Fruit fly (Drosophila melanogaster): ENCODE measurements around the gene dsb.

The dsb gene

DNA sequence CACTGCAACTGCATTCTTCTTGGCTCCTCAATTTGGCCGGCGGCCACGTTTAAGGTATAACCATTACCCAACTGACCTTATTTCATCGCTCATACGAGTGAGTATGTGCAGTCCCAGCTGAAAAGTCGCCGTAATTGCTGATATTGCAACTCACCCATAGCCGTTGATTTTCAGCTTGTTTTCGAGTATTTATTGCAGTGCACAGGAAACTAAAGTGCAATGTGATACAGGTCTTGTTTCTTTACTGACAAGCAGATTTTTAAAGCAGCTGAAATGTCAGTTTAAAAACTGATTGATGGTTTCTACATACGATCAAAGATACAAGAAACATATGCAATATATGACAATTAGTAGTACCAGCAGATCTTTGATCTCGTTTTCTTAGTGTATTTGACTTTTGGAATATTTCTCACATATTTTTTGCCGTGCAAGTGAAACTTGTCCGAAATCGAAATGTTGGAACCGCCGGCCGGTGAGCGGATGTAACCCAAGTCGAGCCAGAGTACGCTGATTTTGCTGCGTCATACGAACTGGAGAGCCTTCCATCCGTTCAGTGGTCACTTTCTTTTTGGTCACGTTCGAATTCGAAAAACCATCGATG is 22.0 kb downstream of the dsb start:
- TF ChIP-seq CG7928 (GFP tag; optimal IDR thresholded peaks at IDR 0.05) (no peak), repo (GFP tag; optimal IDR thresholded peaks at IDR 0.05) (no peak), org-1 (GFP tag; optimal IDR thresholded peaks at IDR 0.05) (no peak), Blimp-1 (GFP tag; optimal IDR thresholded peaks at IDR 0.05) (peak; percentile 22), vnd (GFP tag; IDR thresholded peaks at IDR 0.05; ENCODE audit: partially characterized antibody) (no peak)

DNA sequence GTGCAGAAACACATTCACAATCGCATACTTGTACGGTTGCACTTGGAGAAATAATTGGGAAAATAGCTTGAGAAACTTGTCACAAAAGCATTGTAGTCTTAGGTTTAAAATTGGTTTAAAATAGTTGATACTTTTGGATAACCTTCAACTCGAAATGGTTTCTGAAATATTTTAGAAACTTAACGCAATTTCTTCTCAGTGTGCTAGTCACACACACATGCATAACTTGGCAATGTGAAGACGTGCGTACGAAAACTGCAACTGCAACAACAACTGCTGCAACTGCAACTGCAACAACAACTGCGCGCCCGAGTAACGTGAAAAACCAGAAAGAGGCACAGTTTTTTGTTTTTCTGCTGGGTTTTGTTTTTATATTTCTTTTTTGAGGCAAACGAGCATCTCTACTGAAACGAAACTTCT is 23.9 kb downstream of the dsb start:
- TF ChIP-seq scrt (GFP tag; optimal IDR thresholded peaks at IDR 0.05) (peak; percentile 48), kay (GFP tag; optimal IDR thresholded peaks at IDR 0.05) (peak; percentile 75), Bteb2 (GFP tag; optimal IDR thresholded peaks at IDR 0.05) (peak; percentile 48), CG18599 (GFP tag; optimal IDR thresholded peaks at IDR 0.05) (peak; percentile 55), tio (GFP tag; optimal IDR thresholded peaks at IDR 0.05) (peak; percentile 77), pb (GFP tag; optimal IDR thresholded peaks at IDR 0.05) (peak; percentile 65), salm (tag; optimal IDR thresholded peaks at IDR 0.05) (peak; percentile 69), CG7357 (GFP tag; IDR thresholded peaks at IDR 0.05) (peak; percentile 51; the same call in 1 of the 3 replicates), jigr1 (GFP tag; IDR thresholded peaks at IDR 0.05) (peak; percentile 56; the same call in 1 of the 3 replicates), CG1529 (GFP tag; optimal IDR thresholded peaks at IDR 0.05) (peak; percentile 81), CG7963 (GFP tag; IDR thresholded peaks at IDR 0.05; ENCODE audit: partially characterized antibody) (no peak), btn (GFP tag; optimal IDR thresholded peaks at IDR 0.05) (peak; percentile 89), Hmx (GFP tag; optimal IDR thresholded peaks at IDR 0.05) (no peak), CG18262 (tag; optimal IDR thresholded peaks at IDR 0.05) (peak; percentile 83), sr (GFP tag; IDR thresholded peaks at IDR 0.05) (peak; percentile 42; the same call in 1 of the 3 replicates), CG8388 (GFP tag; optimal IDR thresholded peaks at IDR 0.05) (peak; percentile 79), CG2712 (tag; optimal IDR thresholded peaks at IDR 0.05) (peak; percentile 91), CG10654 (GFP tag; optimal IDR thresholded peaks at IDR 0.05) (peak; percentile 80), tup (GFP tag; optimal IDR thresholded peaks at IDR 0.05) (no peak), Elba2 (GFP tag; optimal IDR thresholded peaks at IDR 0.05) (peak; percentile 83), nom (GFP tag; optimal IDR thresholded peaks at IDR 0.05) (peak; percentile 94), Sry-β (GFP tag; optimal IDR thresholded peaks at IDR 0.05) (peak; percentile 1), ato (GFP tag; IDR thresholded peaks at IDR 0.05; ENCODE audit: partially characterized antibody) (no peak), CG11085 (GFP tag; IDR thresholded peaks at IDR 0.05) (no peak; the same call in 1 of the 2 replicates), fd64A (GFP tag; optimal IDR thresholded peaks at IDR 0.05) (peak; percentile 73), Ravus (GFP tag; IDR thresholded peaks at IDR 0.05) (peak; percentile 73), en (GFP tag; optimal IDR thresholded peaks at IDR 0.05) (peak; percentile 78), CG14860 (GFP tag; IDR thresholded peaks at IDR 0.05; ENCODE audit: partially characterized antibody) (no peak), CG12659 (GFP tag; optimal IDR thresholded peaks at IDR 0.05) (peak; percentile 66), Bdp1 (GFP tag; optimal IDR thresholded peaks at IDR 0.05) (peak; percentile 70), run (tag; optimal IDR thresholded peaks at IDR 0.05) (peak; percentile 24), CG14710 (tag; optimal IDR thresholded peaks at IDR 0.05) (peak; percentile 87), CG18619 (GFP tag; optimal IDR thresholded peaks at IDR 0.05) (peak; percentile 46), CG12391 (tag; optimal IDR thresholded peaks at IDR 0.05) (peak; percentile 84), lab (GFP tag; optimal IDR thresholded peaks at IDR 0.05) (peak; percentile 68), CG5180 (GFP tag; optimal IDR thresholded peaks at IDR 0.05) (peak; percentile 75), CG13624 (GFP tag; optimal IDR thresholded peaks at IDR 0.05) (peak; percentile 58), CG14050 (GFP tag; IDR thresholded peaks at IDR 0.05) (peak; percentile 74), stwl (tag; optimal IDR thresholded peaks at IDR 0.05) (peak; percentile 57), CG13775 (GFP tag; optimal IDR thresholded peaks at IDR 0.05) (peak; percentile 78), slou (GFP tag; optimal IDR thresholded peaks at IDR 0.05) (no peak), lilli (GFP tag; optimal IDR thresholded peaks at IDR 0.05) (peak; percentile 67)

All from whole organism, embryonic.